Worm (Caenorhabditis elegans) whole organism, L1 larva: Measurements from ENCODE around the gene calu-1.

ENCODE experiments used
- C16A3.4 ChIP-seq: fragments of 150-350 bp; optimal IDR thresholded peaks from 2 replicates; lab custom pipeline; 2014; ENCODE audit warnings: missing biosample characterization, missing genetic modification characterization
- aly-2 ChIP-seq: fragments of 150-350 bp; optimal IDR thresholded peaks from 2 replicates; lab custom pipeline; 2014; ENCODE audit warnings: missing biosample characterization, missing genetic modification characterization
- blmp-1 ChIP-seq: fragments of 150-350 bp; optimal IDR thresholded peaks from 2 replicates; lab custom pipeline; 2014; ENCODE audit warnings: missing biosample characterization, missing genetic modification characterization
- lsy-2 ChIP-seq, 2 experiments: fragments of 150-350 bp; optimal IDR thresholded peaks; 2 replicates each; lab custom pipeline; 2014; ENCODE audit warnings: missing biosample characterization in 2 of 2, missing genetic modification characterization in 2 of 2
- nhr-11 ChIP-seq: fragments of 150-350 bp; optimal IDR thresholded peaks from 2 replicates; lab custom pipeline; 2014; ENCODE audit warnings: missing biosample characterization, missing genetic modification characterization
- nhr-237 ChIP-seq: fragments of 150-350 bp; optimal IDR thresholded peaks from 2 replicates; lab custom pipeline; 2014; ENCODE audit warnings: missing biosample characterization, missing genetic modification characterization
- pax-3 ChIP-seq: fragments of 200-800 bp; sonication (Bioruptor generic); optimal IDR thresholded peaks from 2 replicates; lab custom pipeline; 2018; ENCODE audit warnings: mild to moderate bottlenecking, missing genetic modification characterization, moderate library complexity, missing compliant biosample characterization
- tlp-1 ChIP-seq: fragments of 150-350 bp; optimal IDR thresholded peaks from 2 replicates; lab custom pipeline; 2014; ENCODE audit warnings: missing biosample characterization, missing genetic modification characterization
- unc-86 ChIP-seq: sonication (generic microtip); optimal IDR thresholded peaks from 2 replicates; lab custom pipeline; 2016; ENCODE audit warnings: missing genetic modification characterization, missing compliant biosample characterization

ce11 chrX:4976530-4976929 is 5.8 kb upstream of the calu-1 start, which contains the start of gene lfi-1:
- no peak for TF ChIP-seq pax-3 (tag; lab: Kevin White, UChicago)
- no peak for TF ChIP-seq nhr-11
- TF ChIP-seq nhr-237 (tag; lab: Kevin White, UChicago): no peak
- no peak for TF ChIP-seq tlp-1 (tag; lab: Kevin White, UChicago)
- TF ChIP-seq unc-86 (tag; lab: Kevin White, UChicago): no peak
- TF ChIP-seq aly-2: no peak
- no peak for TF ChIP-seq C16A3.4 (tag; lab: Kevin White, UChicago)
- no peak for TF ChIP-seq blmp-1 (tag; lab: Kevin White, UChicago)
- no peak for TF ChIP-seq lsy-2 (tag; optimal IDR thresholded peaks at IDR 0.05; lab: Kevin White, UChicago)
